Worm (Caenorhabditis elegans) whole organism, L4 larva: ENCODE measurements around the gene srbc-60.
A peak's percentile ranks its signal among the peaks of the same experiment; 100 is the strongest.

Experiments used
- fos-1 ChIP-seq: fragments of 150-350 bp; optimal IDR thresholded peaks from 2 replicates; lab custom pipeline; 2014; ENCODE audit warnings: missing biosample characterization, missing genetic modification characterization
- lin-39 ChIP-seq: fragments of 150-350 bp; optimal IDR thresholded peaks from 2 replicates; lab custom pipeline; 2014; ENCODE audit warnings: missing biosample characterization, missing genetic modification reagents, missing genetic modification characterization
- nhr-11 ChIP-seq: fragments of 150-350 bp; optimal IDR thresholded peaks from 2 replicates; lab custom pipeline; 2014; ENCODE audit warnings: missing biosample characterization, missing genetic modification characterization
- nhr-77 ChIP-seq: fragments of 150-350 bp; optimal IDR thresholded peaks from 2 replicates; lab custom pipeline; 2014; ENCODE audit warnings: missing biosample characterization, missing genetic modification characterization
- snpc-4 ChIP-seq: fragments of 150-350 bp; optimal IDR thresholded peaks from 2 replicates; lab custom pipeline; 2014; ENCODE audit warnings: missing biosample characterization, missing genetic modification characterization
- unc-130 ChIP-seq: sonication (generic microtip); optimal IDR thresholded peaks from 2 replicates; lab custom pipeline; 2016; ENCODE audit warnings: missing genetic modification reagents, missing genetic modification characterization, missing compliant biosample characterization
- unc-39 ChIP-seq: sonication (generic microtip); optimal IDR thresholded peaks from 2 replicates; lab custom pipeline; 2017; ENCODE audit warnings: missing biosample characterization, missing genetic modification characterization

DNA sequence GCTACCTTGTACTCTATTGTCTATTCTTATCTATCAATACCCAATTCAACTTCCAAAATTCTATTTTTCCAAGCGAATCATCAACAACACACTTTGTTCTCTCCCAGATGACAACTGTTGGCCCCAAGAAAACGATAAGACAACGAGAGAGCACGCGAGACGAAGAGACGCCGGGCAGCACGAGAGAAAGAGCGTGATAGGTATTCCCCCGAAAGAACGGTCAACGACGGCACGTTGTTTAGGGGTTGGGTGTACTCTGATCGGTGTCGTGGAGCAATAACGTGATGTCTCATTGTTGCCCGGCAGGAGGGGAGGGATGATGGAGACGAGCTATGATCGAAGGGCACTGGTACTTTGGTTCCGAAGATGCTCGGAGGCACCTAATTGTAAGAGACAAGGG, 48.8 kb upstream of the srbc-60 start:
- TF ChIP-seq unc-39 (tag; lab: Kevin White, UChicago) (no peak), fos-1 (tag; lab: Kevin White, UChicago) (peak; percentile 67), unc-130 (GFP tag; lab: Kevin White, UChicago) (no peak), nhr-77 (tag; lab: Kevin White, UChicago) (peak; percentile 83), nhr-11 (tag; lab: Kevin White, UChicago) (peak; percentile 96), snpc-4 (tag; lab: Kevin White, UChicago) (no peak), lin-39 (no peak)
